Worm (Caenorhabditis elegans): Measurements from ENCODE around the gene nhr-32.
A peak's percentile ranks its signal among the peaks of the same experiment; 100 is the strongest.

nhr-32 gene

ce11 chrX:13251354-13251843, 365 bp upstream of the nhr-32 start (continued):
- TF ChIP-seq hlh-6 (tag; optimal IDR thresholded peaks at IDR 0.05) (peak; percentile 17), hlh-15 (tag; optimal IDR thresholded peaks at IDR 0.05) (no peak), ets-4 (tag; optimal IDR thresholded peaks at IDR 0.05) (peak; percentile 7), ceh-14 (tag; optimal IDR thresholded peaks at IDR 0.05) (no peak), ceh-19 (GFP tag; optimal IDR thresholded peaks at IDR 0.05) (peak; percentile 16), ceh-34 (tag; optimal IDR thresholded peaks at IDR 0.05) (peak; percentile 61), ceh-9 (tag; optimal IDR thresholded peaks at IDR 0.05) (no peak), sox-2 (GFP tag; IDR thresholded peaks at IDR 0.05) (no peak), gmeb-2 (tag; optimal IDR thresholded peaks at IDR 0.05) (no peak), ceh-2 (tag; optimal IDR thresholded peaks at IDR 0.05) (peak; percentile 14), eyg-1 (tag; optimal IDR thresholded peaks at IDR 0.05) (no peak), sox-4 (tag; optimal IDR thresholded peaks at IDR 0.05) (no peak), mec-3 (tag; optimal IDR thresholded peaks at IDR 0.05; ENCODE audit: borderline replicate concordance) (no peak)

ce11 chrX:13257577-13257976, 5.8 kb downstream of the nhr-32 start, which contains the start of gene K08H2.10:
K08H2.10 (plus strand) TSS chrX:13257806.
- no peak for TF ChIP-seq pag-3 (tag; optimal IDR thresholded peaks at IDR 0.05; ENCODE audit: borderline replicate concordance)
- TF ChIP-seq elt-2 (tag; optimal IDR thresholded peaks at IDR 0.05) = peak; percentile 92

- TF ChIP-seq rnt-1 (tag; optimal IDR thresholded peaks at IDR 0.05) (no peak), pag-3 (tag; optimal IDR thresholded peaks at IDR 0.05; ENCODE audit: borderline replicate concordance) (no peak), dve-1 (tag; optimal IDR thresholded peaks at IDR 0.05) (no peak), hlh-6 (tag; optimal IDR thresholded peaks at IDR 0.05) (no peak), unc-42 (tag; optimal IDR thresholded peaks at IDR 0.05) (no peak), nhr-232 (tag; optimal IDR thresholded peaks at IDR 0.05) (no peak), pha-4 (tag; optimal IDR thresholded peaks at IDR 0.05) (no peak), ceh-24 (tag; optimal IDR thresholded peaks at IDR 0.05) (no peak), ceh-6 (GFP tag; optimal IDR thresholded peaks at IDR 0.05) (no peak), sox-2 (GFP tag; IDR thresholded peaks at IDR 0.05) (no peak), F13H6.1 (tag; optimal IDR thresholded peaks at IDR 0.05) (no peak), C08G9.2 (tag; optimal IDR thresholded peaks at IDR 0.05) (no peak), ets-4 (tag; optimal IDR thresholded peaks at IDR 0.05) (no peak), ahr-1 (tag; optimal IDR thresholded peaks at IDR 0.05) (no peak)
Observed at ce11 chrX:13262195-13262594, 10.4 kb downstream of the nhr-32 start, which contains the start of gene K09A11.1. K09A11.1 (plus strand) TSS chrX:13262495.

- TF ChIP-seq sox-4 (tag; optimal IDR thresholded peaks at IDR 0.05) (peak; percentile 81), C38D4.7 (GFP tag; optimal IDR thresholded peaks at IDR 0.05) (peak; percentile 77), lim-6 (tag; optimal IDR thresholded peaks at IDR 0.05) (no peak), ceh-18 (tag; optimal IDR thresholded peaks at IDR 0.05) (peak; percentile 53), K09A11.1 (tag; optimal IDR thresholded peaks at IDR 0.05; ENCODE audit: insufficient read depth) (no peak), dve-1 (tag; optimal IDR thresholded peaks at IDR 0.05) (peak; percentile 60), T23F11.4 (GFP tag; optimal IDR thresholded peaks at IDR 0.05) (peak; percentile 62), mec-3 (tag; optimal IDR thresholded peaks at IDR 0.05; ENCODE audit: borderline replicate concordance) (no peak), ceh-2 (tag; optimal IDR thresholded peaks at IDR 0.05) (peak; percentile 58), madf-2 (tag; optimal IDR thresholded peaks at IDR 0.05) (peak; percentile 70), dmd-4 (tag; optimal IDR thresholded peaks at IDR 0.05; ENCODE audit: borderline replicate concordance) (peak; percentile 79), hlh-8 (tag; optimal IDR thresholded peaks at IDR 0.05) (peak; percentile 43), eyg-1 (tag; optimal IDR thresholded peaks at IDR 0.05) (peak; percentile 64), unc-86 (tag; optimal IDR thresholded peaks at IDR 0.05) (peak; percentile 78), che-1 (tag; optimal IDR thresholded peaks at IDR 0.05) (peak; percentile 74), sox-2 (GFP tag; IDR thresholded peaks at IDR 0.05) (peak; percentile 68), pros-1 (tag; optimal IDR thresholded peaks at IDR 0.05) (no peak), rnt-1 (tag; optimal IDR thresholded peaks at IDR 0.05) (peak; percentile 10), nhr-232 (tag; optimal IDR thresholded peaks at IDR 0.05) (peak; percentile 71), elt-2 (tag; optimal IDR thresholded peaks at IDR 0.05) (peak; percentile 69), ceh-31 (tag; optimal IDR thresholded peaks at IDR 0.05) (peak; percentile 65), tbx-7 (tag; optimal IDR thresholded peaks at IDR 0.05) (peak; percentile 10), pqm-1 (tag; optimal IDR thresholded peaks at IDR 0.05) (peak; percentile 47), tbx-2 (tag; optimal IDR thresholded peaks at IDR 0.05) (peak; percentile 41), fkh-10 (GFP tag; optimal IDR thresholded peaks at IDR 0.05) (no peak), sdc-2 (tag; optimal IDR thresholded peaks at IDR 0.05) (peak; percentile 81), unc-3 (GFP tag; conservative IDR thresholded peaks at IDR 0.05) (peak; percentile 87), unc-3 (tag; optimal IDR thresholded peaks at IDR 0.05) (peak; percentile 67), unc-42 (tag; optimal IDR thresholded peaks at IDR 0.05) (no peak), ceh-24 (tag; optimal IDR thresholded peaks at IDR 0.05) (peak; percentile 60), fkh-6 (tag; optimal IDR thresholded peaks at IDR 0.05) (peak; percentile 64)
Observed at ce11 chrX:13264550-13264949, 12.8 kb downstream of the nhr-32 start.
